Worm (Caenorhabditis elegans): ENCODE results near the gene K07B1.4.

DNA sequence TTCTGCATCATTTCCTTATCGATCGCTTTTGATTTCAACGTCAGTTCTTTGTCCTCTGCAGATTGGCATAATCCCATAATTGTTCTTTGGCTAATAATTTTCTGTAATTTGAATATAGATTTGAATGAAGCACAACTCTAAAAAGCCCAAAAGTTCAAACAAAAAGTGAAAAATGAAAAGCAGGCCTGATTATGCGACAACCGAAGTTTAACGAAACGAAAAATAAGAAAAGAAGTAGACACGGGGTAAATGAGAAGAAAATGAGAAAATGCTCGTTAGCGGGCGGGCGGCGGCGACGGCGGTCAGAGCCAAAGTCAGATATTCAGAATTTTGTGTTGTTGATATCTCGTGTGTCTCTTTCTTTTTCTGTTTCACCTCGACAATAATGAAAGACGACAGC is 30.9 kb downstream of the K07B1.4 start, which contains the start of gene gpa-3:
- no peak for TF ChIP-seq hlh-30 (tag; optimal IDR thresholded peaks at IDR 0.05; ENCODE audit: insufficient read depth)
- TF ChIP-seq saeg-2 (GFP tag; IDR thresholded peaks at IDR 0.05) = no peak
